Worm (Caenorhabditis elegans): ENCODE results near the gene prx-13.
A peak's percentile ranks its signal among the peaks of the same experiment; 100 is the strongest.

Gene prx-13

ce11 chrII:7238248-7238647 is 13.6 kb downstream of the prx-13 start, which contains the start of gene aqp-1 (continued):
- TF ChIP-seq ctbp-1 (GFP tag; IDR thresholded peaks at IDR 0.05) (no peak), fos-1 (tag; optimal IDR thresholded peaks at IDR 0.05) (no peak), dmd-8 (GFP tag; IDR thresholded peaks at IDR 0.05) (no peak), ama-1 (optimal IDR thresholded peaks at IDR 0.05) (no peak), mep-1 (tag; optimal IDR thresholded peaks at IDR 0.05) (no peak), skn-1 (tag; optimal IDR thresholded peaks at IDR 0.05) (no peak), ztf-7 (tag; optimal IDR thresholded peaks at IDR 0.05) (no peak), nhr-42 (GFP tag; IDR thresholded peaks at IDR 0.05) (0 out of 2 replicates have a peak, but pooled peaks have one; percentile 19), mes-2 (tag; optimal IDR thresholded peaks at IDR 0.05; ENCODE audit: poor library complexity, severe bottlenecking) (no peak), snpc-4 (tag; optimal IDR thresholded peaks at IDR 0.05) (no peak), unc-39 (tag; optimal IDR thresholded peaks at IDR 0.05) (no peak), F26F4.8 (GFP tag; conservative IDR thresholded peaks at IDR 0.05) (no peak), lir-3 (tag; optimal IDR thresholded peaks at IDR 0.05) (no peak), F44E2.7 (GFP tag; IDR thresholded peaks at IDR 0.05) (no peak), duxl-1 (tag; optimal IDR thresholded peaks at IDR 0.05; ENCODE audit: poor library complexity) (no peak), nhr-6 (tag; optimal IDR thresholded peaks at IDR 0.05) (no peak), madf-5 (GFP tag; IDR thresholded peaks at IDR 0.05) (no peak), ceh-28 (tag; optimal IDR thresholded peaks at IDR 0.05) (no peak), lin-13 (GFP tag; optimal IDR thresholded peaks at IDR 0.05) (no peak), dmd-6 (GFP tag; IDR thresholded peaks at IDR 0.05) (peak; percentile 91), php-3 (GFP tag; IDR thresholded peaks at IDR 0.05) (no peak), R02D3.7 (tag; optimal IDR thresholded peaks at IDR 0.05) (no peak), nhr-237 (tag; optimal IDR thresholded peaks at IDR 0.05) (no peak), dpl-1 (GFP tag; optimal IDR thresholded peaks at IDR 0.05) (no peak), D1046.2 (GFP tag; IDR thresholded peaks at IDR 0.05) (no peak), mdl-1 (tag; optimal IDR thresholded peaks at IDR 0.05) (peak in 1 of 2 experiments; percentile 34), saeg-2 (GFP tag; IDR thresholded peaks at IDR 0.05) (no peak), Y5F2A.4 (GFP tag; optimal IDR thresholded peaks at IDR 0.05) (no peak), daf-19 (GFP tag; conservative IDR thresholded peaks at IDR 0.05) (no peak), ceh-32 (tag; optimal IDR thresholded peaks at IDR 0.05; ENCODE audit: poor library complexity) (no peak), pha-4 (GFP tag; IDR thresholded peaks at IDR 0.05) (no peak), pha-4 (tag; optimal IDR thresholded peaks at IDR 0.05) (peak; percentile 6), mdt-29 (GFP tag; IDR thresholded peaks at IDR 0.05) (no peak), F10B5.3 (tag; optimal IDR thresholded peaks at IDR 0.05) (no peak), zip-2 (tag; optimal IDR thresholded peaks at IDR 0.05) (no peak), lin-39 (tag; optimal IDR thresholded peaks at IDR 0.05) (no peak), ZK337.2 (GFP tag; IDR thresholded peaks at IDR 0.05) (no peak), sdz-12 (GFP tag; optimal IDR thresholded peaks at IDR 0.05) (no peak), nhr-76 (tag; optimal IDR thresholded peaks at IDR 0.05) (no peak), madf-9 (GFP tag; conservative IDR thresholded peaks at IDR 0.05) (no peak), attf-4 (tag; optimal IDR thresholded peaks at IDR 0.05) (no peak), F49E8.2 (tag; optimal IDR thresholded peaks at IDR 0.05; ENCODE audit: borderline replicate concordance) (no peak), spr-3 (GFP tag; optimal IDR thresholded peaks at IDR 0.05) (no peak), mxl-2 (GFP tag; conservative IDR thresholded peaks at IDR 0.05) (no peak), dmd-9 (GFP tag; IDR thresholded peaks at IDR 0.05) (no peak), ceh-20 (GFP tag; IDR thresholded peaks at IDR 0.05) (no peak), aha-1 (tag) (no peak), ceh-62 (tag; optimal IDR thresholded peaks at IDR 0.05) (no peak), Y75B8A.6 (GFP tag; IDR thresholded peaks at IDR 0.05) (no peak), egl-43 (GFP tag; IDR thresholded peaks at IDR 0.05) (no peak), daf-8 (GFP tag; IDR thresholded peaks at IDR 0.05) (no peak), hif-1 (tag; optimal IDR thresholded peaks at IDR 0.05) (no peak), dve-1 (tag; optimal IDR thresholded peaks at IDR 0.05; ENCODE audit: insufficient read depth) (peak; percentile 74)
